Worm (Caenorhabditis elegans) whole organism, L1 larva: Measurements from ENCODE around the gene T26E4.18.
A peak's percentile ranks its signal among the peaks of the same experiment; 100 is the strongest.
"Not testable (repeated sequence)": the region's sequence is repeated elsewhere in the genome, so short reads cannot be mapped to it uniquely, and the experiment has no call there.

ENCODE experiments used
- alr-1 ChIP-seq: fragments of 200-800 bp; sonication (Bioruptor generic); optimal IDR thresholded peaks from 2 replicates; lab custom pipeline; 2018; ENCODE audit warnings: borderline replicate concordance, mild to moderate bottlenecking, missing genetic modification characterization, missing compliant biosample characterization
- blmp-1 ChIP-seq: fragments of 150-350 bp; optimal IDR thresholded peaks from 2 replicates; lab custom pipeline; 2014; ENCODE audit warnings: missing biosample characterization, missing genetic modification characterization
- ceh-63 ChIP-seq: fragments of 200-800 bp; sonication (Bioruptor generic); optimal IDR thresholded peaks from 2 replicates; lab custom pipeline; 2018; ENCODE audit warnings: mild to moderate bottlenecking, missing genetic modification characterization, missing compliant biosample characterization
- ceh-90 ChIP-seq: sonication (generic microtip); optimal IDR thresholded peaks from 2 replicates; lab custom pipeline; 2016; ENCODE audit warnings: missing genetic modification characterization, missing compliant biosample characterization
- dpl-1 ChIP-seq, 3 experiments: fragments of 150-350 bp in 2 of 3; sonication (generic microtip) in 1 of 3; optimal IDR thresholded peaks; 2 replicates each; lab custom pipeline; 2014 to 2017; ENCODE audit warnings: missing biosample characterization in 3 of 3, missing genetic modification characterization in 3 of 3, missing genetic modification reagents in 3 of 3
- dsc-1 ChIP-seq: sonication (generic microtip); optimal IDR thresholded peaks from 2 replicates; lab custom pipeline; 2016; ENCODE audit warnings: mild to moderate bottlenecking, missing genetic modification characterization, missing compliant biosample characterization
- efl-1 ChIP-seq, 4 experiments: fragments of 150-350 bp; optimal IDR thresholded peaks in 3 of 4; peaks in 1 of 4; 1 replicate in 1 of 4; 2 replicates in 3 of 4; lab custom pipeline; 2014; ENCODE audit warnings: missing biosample characterization in 2 of 4, missing genetic modification characterization in 2 of 4, missing genetic modification reagents in 2 of 4
- efl-3 ChIP-seq: fragments of 200-800 bp; sonication (Bioruptor generic); optimal IDR thresholded peaks from 2 replicates; lab custom pipeline; 2018; ENCODE audit warnings: mild to moderate bottlenecking, missing genetic modification characterization, missing compliant biosample characterization
- egl-27 ChIP-seq, 2 experiments: fragments of 150-350 bp in 1 of 2; sonication (generic microtip); optimal IDR thresholded peaks; 3 replicates each; lab custom pipeline; 2017 to 2018; ENCODE audit warnings: missing biosample characterization in 2 of 2, missing genetic modification characterization in 2 of 2, missing genetic modification reagents in 2 of 2
- grh-1 ChIP-seq: fragments of 200-800 bp; sonication (Bioruptor generic); IDR thresholded peaks from 2 replicates; pipeline ENCODE4 v1.3.6; 2022; ENCODE audit warnings: missing genetic modification reagents, missing genetic modification characterization, missing compliant biosample characterization
- hlh-17 ChIP-seq: fragments of 200-800 bp; sonication (Bioruptor generic); optimal IDR thresholded peaks from 2 replicates; lab custom pipeline; 2018; ENCODE audit warnings: missing genetic modification characterization, mild to moderate bottlenecking, missing compliant biosample characterization, moderate library complexity, borderline replicate concordance
- hpl-2 ChIP-seq: fragments of 150-350 bp; optimal IDR thresholded peaks from 2 replicates; lab custom pipeline; 2014; ENCODE audit warnings: missing biosample characterization, missing genetic modification reagents, missing genetic modification characterization
- isw-1 ChIP-seq: fragments of 200-800 bp; sonication (Bioruptor generic); IDR thresholded peaks from 2 replicates; pipeline ENCODE4 v1.3.6; 2022; ENCODE audit warnings: missing genetic modification characterization, missing compliant biosample characterization
- jun-1 ChIP-seq: fragments of 150-350 bp; optimal IDR thresholded peaks from 2 replicates; lab custom pipeline; 2014; ENCODE audit warnings: missing biosample characterization, missing genetic modification reagents, missing genetic modification characterization
- lin-15B ChIP-seq: fragments of 150-350 bp; sonication (generic microtip); optimal IDR thresholded peaks from 3 replicates; lab custom pipeline; 2014; ENCODE audit warnings: missing biosample characterization, missing genetic modification characterization
- lin-35 ChIP-seq, 2 experiments: fragments of 150-350 bp; optimal IDR thresholded peaks; 2 replicates each; lab custom pipeline; 2014; ENCODE audit warnings: missing biosample characterization in 2 of 2, missing genetic modification characterization in 2 of 2, missing genetic modification reagents in 2 of 2
- lir-3 ChIP-seq: sonication (generic microtip); optimal IDR thresholded peaks from 2 replicates; lab custom pipeline; 2016; ENCODE audit warnings: mild to moderate bottlenecking, missing genetic modification characterization, moderate library complexity, missing compliant biosample characterization; ENCODE audit not compliant: poor library complexity
- mef-2 ChIP-seq: fragments of 150-350 bp; optimal IDR thresholded peaks from 2 replicates; lab custom pipeline; 2014; ENCODE audit warnings: missing biosample characterization, missing genetic modification characterization
- nhr-19 ChIP-seq: fragments of 200-800 bp; sonication (Bioruptor generic); conservative IDR thresholded peaks from 2 replicates; pipeline ENCODE4 v1.3.6; 2022; ENCODE audit warnings: missing genetic modification characterization, missing compliant biosample characterization
- nhr-28 ChIP-seq: fragments of 150-350 bp; optimal IDR thresholded peaks from 2 replicates; lab custom pipeline; 2014; ENCODE audit warnings: missing biosample characterization, missing genetic modification characterization
- nhr-84 ChIP-seq: sonication (generic microtip); optimal IDR thresholded peaks from 2 replicates; lab custom pipeline; 2017; ENCODE audit warnings: missing biosample characterization, missing genetic modification characterization
- nhr-85 ChIP-seq: sonication (generic microtip); peaks from one replicate; lab custom pipeline; 2016; ENCODE audit warnings: missing genetic modification characterization, inconsistent platforms, missing compliant biosample characterization
- pqm-1 ChIP-seq: sonication (generic microtip); optimal IDR thresholded peaks from 3 replicates; lab custom pipeline; 2017; ENCODE audit warnings: missing biosample characterization, missing genetic modification characterization
- rnt-1 ChIP-seq: sonication (generic microtip); optimal IDR thresholded peaks from 2 replicates; lab custom pipeline; 2016; ENCODE audit warnings: mild to moderate bottlenecking, missing genetic modification characterization, moderate library complexity, missing compliant biosample characterization
- sox-4 ChIP-seq: sonication (generic microtip); optimal IDR thresholded peaks from 2 replicates; lab custom pipeline; 2016; ENCODE audit warnings: missing genetic modification characterization, missing compliant biosample characterization
- sptf-1 ChIP-seq: fragments of 150-350 bp; optimal IDR thresholded peaks from 2 replicates; lab custom pipeline; 2014; ENCODE audit warnings: missing biosample characterization, missing genetic modification characterization
- swsn-7 ChIP-seq: sonication (generic microtip); optimal IDR thresholded peaks from 2 replicates; lab custom pipeline; 2016; ENCODE audit warnings: missing genetic modification characterization, missing compliant biosample characterization
- unc-130 ChIP-seq: fragments of 150-350 bp; optimal IDR thresholded peaks from 2 replicates; lab custom pipeline; 2017; ENCODE audit warnings: missing biosample characterization, missing genetic modification characterization, inconsistent platforms
- unc-30 ChIP-seq: sonication (generic microtip); optimal IDR thresholded peaks from 2 replicates; lab custom pipeline; 2017; ENCODE audit warnings: missing biosample characterization, missing genetic modification characterization
- unc-62 ChIP-seq: fragments of 150-350 bp; optimal IDR thresholded peaks from 2 replicates; lab custom pipeline; 2014; ENCODE audit warnings: missing biosample characterization, missing genetic modification reagents, missing genetic modification characterization
- unc-86 ChIP-seq: sonication (generic microtip); optimal IDR thresholded peaks from 2 replicates; lab custom pipeline; 2016; ENCODE audit warnings: missing genetic modification characterization, missing compliant biosample characterization
- vab-15 ChIP-seq: sonication (generic microtip); optimal IDR thresholded peaks from 2 replicates; lab custom pipeline; 2017; ENCODE audit warnings: missing genotype, mild to moderate bottlenecking, missing genetic modification characterization, missing compliant biosample characterization
- xbp-1 ChIP-seq: sonication (generic microtip); optimal IDR thresholded peaks from 2 replicates; lab custom pipeline; 2016; ENCODE audit warnings: missing genetic modification characterization, missing compliant biosample characterization
- zag-1 ChIP-seq: fragments of 150-350 bp; optimal IDR thresholded peaks from 2 replicates; lab custom pipeline; 2014; ENCODE audit warnings: missing biosample characterization, missing genetic modification characterization

T26E4.18 gene

ce11 chrV:15815962-15816432, 12.3 kb upstream of the T26E4.18 start, which contains the start of the genes fbxa-69 and F54B8.4:
Gene fbxa-69, minus strand, starts transcription at chrV:15815971.
Gene F54B8.4, plus strand, starts transcription at chrV:15816382.
- TF ChIP-seq pqm-1 (tag; lab: Kevin White, UChicago) (no peak), sox-4 (tag; lab: Kevin White, UChicago) (no peak), ceh-63 (GFP tag; lab: Kevin White, UChicago) (no peak), efl-1 (optimal IDR thresholded peaks at IDR 0.05; lab: Kevin White, UChicago) (no peak), efl-1 (GFP tag; optimal IDR thresholded peaks at IDR 0.05 in 1 of 2; lab: Kevin White, UChicago) (peak in 1 of 2 experiments; percentile 92), nhr-85 (tag; lab: Kevin White, UChicago) (peak; percentile 31), alr-1 (tag; lab: Kevin White, UChicago) (no peak), jun-1 (no peak), blmp-1 (tag; lab: Kevin White, UChicago) (peak; percentile 46), lin-35 (GFP tag; optimal IDR thresholded peaks at IDR 0.05; lab: Kevin White, UChicago) (peak in 1 of 2 experiments; percentile 5), nhr-28 (tag; lab: Kevin White, UChicago) (no peak)

DNA sequence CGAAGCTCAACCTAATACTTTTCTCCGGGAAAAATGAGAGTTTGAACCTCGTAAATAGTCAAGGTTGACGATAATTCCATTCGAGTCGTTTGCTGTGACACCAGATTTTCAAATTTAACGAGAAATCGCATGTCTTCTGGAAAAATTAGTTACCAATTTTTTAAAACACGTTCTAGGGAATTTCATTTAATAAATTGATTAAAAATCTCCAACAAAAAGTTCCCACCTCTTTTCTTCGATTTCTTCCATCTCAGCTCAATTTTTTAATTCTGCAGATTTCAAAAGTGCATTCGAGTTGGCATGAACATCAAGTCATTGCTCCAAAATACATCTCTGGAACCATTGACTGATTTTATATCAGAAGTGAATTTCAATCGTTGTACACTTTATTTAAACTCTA, 8.3 kb upstream of the T26E4.18 start, which contains the start of gene nhr-282:
Gene nhr-282 (plus strand): TSS at position 301 of the 400 bp plus-strand sequence.
- not testable (repeated sequence) for TF ChIP-seq zag-1 (tag; lab: Kevin White, UChicago); sptf-1; unc-86 (tag; lab: Kevin White, UChicago)

- TF ChIP-seq lir-3 (tag; lab: Kevin White, UChicago) (no peak), egl-27 (tag; optimal IDR thresholded peaks at IDR 0.05; lab: Kevin White, UChicago) (no peak), xbp-1 (tag; lab: Kevin White, UChicago) (no peak), vab-15 (tag; lab: Kevin White, UChicago) (no peak), dpl-1 (GFP tag; optimal IDR thresholded peaks at IDR 0.05; lab: Kevin White, UChicago) (no peak), lin-15B (tag; lab: Kevin White, UChicago) (no peak), mef-2 (tag; lab: Kevin White, UChicago) (no peak), unc-130 (tag; lab: Kevin White, UChicago) (no peak), isw-1 (no peak), efl-3 (GFP tag; lab: Kevin White, UChicago) (no peak), unc-62 (GFP tag; lab: Kevin White, UChicago) (no peak), ceh-90 (tag; lab: Kevin White, UChicago) (no peak), swsn-7 (tag; lab: Kevin White, UChicago) (no peak), hlh-17 (GFP tag; lab: Kevin White, UChicago) (no peak), nhr-19 (no peak), jun-1 (no peak), efl-1 (optimal IDR thresholded peaks at IDR 0.05; lab: Kevin White, UChicago) (no peak), efl-1 (GFP tag; optimal IDR thresholded peaks at IDR 0.05 in 1 of 2; lab: Kevin White, UChicago) (no peak), dsc-1 (tag; lab: Kevin White, UChicago) (no peak), grh-1 (GFP tag; lab: Robert Waterston, UW) (no peak), nhr-84 (tag; lab: Kevin White, UChicago) (no peak)
These were observed 6.8 kb upstream of the T26E4.18 start, which contains the start of gene F54B8.1 for ce11 chrV:15810446-15810845. Gene F54B8.1, plus strand, starts transcription at chrV:15810746.

ce11 chrV:15809543-15809942, 5.9 kb upstream of the T26E4.18 start, which contains the start of gene srsx-36:
Gene srsx-36, minus strand, starts transcription at chrV:15809643.
- no peak for TF ChIP-seq nhr-85 (tag; lab: Kevin White, UChicago)
- no peak for TF ChIP-seq efl-1 (optimal IDR thresholded peaks at IDR 0.05; lab: Kevin White, UChicago)
- TF ChIP-seq efl-1 (GFP tag; optimal IDR thresholded peaks at IDR 0.05 in 1 of 2; lab: Kevin White, UChicago): no peak
- no peak for TF ChIP-seq rnt-1 (tag; lab: Kevin White, UChicago)

DNA sequence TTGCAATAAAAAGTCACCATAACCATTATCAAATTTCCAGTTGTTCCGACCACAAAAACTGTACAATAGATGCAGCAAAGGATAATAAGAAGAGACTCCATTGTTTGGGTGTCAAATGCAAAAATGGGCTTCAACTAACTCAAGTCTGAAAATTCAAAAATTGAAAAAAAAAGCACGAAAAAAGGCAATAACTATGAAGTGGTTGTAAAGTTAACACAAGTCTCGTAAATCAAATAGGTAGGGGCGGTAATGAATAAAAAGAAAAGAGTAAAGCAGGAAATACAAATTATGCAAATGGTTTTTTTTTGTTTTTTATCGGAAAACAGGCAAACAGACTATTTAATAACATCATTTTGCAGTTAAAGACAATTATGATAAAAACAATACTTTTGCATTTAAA, 3.8 kb upstream of the T26E4.18 start, which contains the start of gene srsx-38:
Gene srsx-38 (minus strand): TSS at position 101 of the 400 bp plus-strand sequence.
- not testable (repeated sequence) for TF ChIP-seq unc-30 (tag; lab: Kevin White, UChicago); dsc-1 (tag; lab: Kevin White, UChicago); hpl-2
